Fruit fly (Drosophila melanogaster) whole organism, embryonic: ENCODE measurements around the gene Pif1B.
A peak's percentile ranks its signal among the peaks of the same experiment; 100 is the strongest.

ENCODE experiments used
- CG12219 ChIP-seq: fragments of 200-800 bp; sonication (Bioruptor generic); optimal IDR thresholded peaks from 3 replicates; lab custom pipeline; 2018; ENCODE audit warnings: missing biosample characterization, mild to moderate bottlenecking, missing genetic modification characterization
- CG12769 ChIP-seq: fragments of 200-800 bp; sonication (Bioruptor generic); optimal IDR thresholded peaks from 2 replicates; lab custom pipeline; 2019; ENCODE audit warnings: missing biosample characterization, mild to moderate bottlenecking, missing genetic modification characterization, moderate library complexity
- CG1529 ChIP-seq: fragments of 200-800 bp; sonication (Bioruptor generic); optimal IDR thresholded peaks from 3 replicates; lab custom pipeline; 2018; ENCODE audit warnings: missing biosample characterization, missing genetic modification characterization
- CG15479 ChIP-seq: fragments of 200-800 bp; sonication (Bioruptor generic); optimal IDR thresholded peaks from 3 replicates; lab custom pipeline; 2019; ENCODE audit warnings: missing biosample characterization, mild to moderate bottlenecking, missing genetic modification characterization, moderate library complexity
- CG17612 ChIP-seq: fragments of 200-800 bp; sonication (Bioruptor generic); IDR thresholded peaks from 2 replicates; pipeline ENCODE4 v1.3.6; 2022; ENCODE audit warnings: missing biosample characterization, missing genetic modification characterization
- CG17829 ChIP-seq: fragments of 200-800 bp; optimal IDR thresholded peaks from 2 replicates; lab custom pipeline; 2019; ENCODE audit warnings: missing biosample characterization, mild to moderate bottlenecking, missing genetic modification characterization, moderate library complexity
- CG18619 ChIP-seq: fragments of 200-800 bp; sonication (Bioruptor generic); optimal IDR thresholded peaks from 3 replicates; lab custom pipeline; 2017; ENCODE audit warnings: missing biosample characterization, mild to moderate bottlenecking, missing genetic modification characterization
- CG2116 ChIP-seq: fragments of 200-800 bp; sonication (Bioruptor generic); optimal IDR thresholded peaks from 3 replicates; lab custom pipeline; 2018; ENCODE audit warnings: missing biosample characterization, mild to moderate bottlenecking, missing genetic modification characterization
- CG2678 ChIP-seq: fragments of 200-800 bp; sonication (Bioruptor generic); optimal IDR thresholded peaks from 3 replicates; lab custom pipeline; 2019; ENCODE audit warnings: missing biosample characterization, mild to moderate bottlenecking, missing genetic modification characterization, moderate library complexity
- CG31224 ChIP-seq: fragments of 200-800 bp; sonication (Bioruptor generic); IDR thresholded peaks from 2 replicates; pipeline ENCODE4 v1.3.6; 2022; ENCODE audit warnings: missing biosample characterization, missing genetic modification characterization
- CG3163 ChIP-seq: fragments of 200-800 bp; sonication (Bioruptor generic); optimal IDR thresholded peaks from 3 replicates; lab custom pipeline; 2016; ENCODE audit warnings: missing biosample characterization, missing genetic modification characterization
- CG34224 ChIP-seq: fragments of 200-800 bp; sonication (Bioruptor generic); IDR thresholded peaks from 3 replicates; pipeline ENCODE4 v1.3.6; 2022; ENCODE audit warnings: missing biosample characterization, missing genetic modification characterization; ENCODE audit not compliant: partially characterized antibody
- CG3847 ChIP-seq: fragments of 200-800 bp; sonication (Bioruptor generic); IDR thresholded peaks from 2 replicates; pipeline ENCODE4 v1.3.6; 2022; ENCODE audit warnings: missing biosample characterization, missing genetic modification characterization
- CG43689 ChIP-seq: fragments of 200-800 bp; sonication (Bioruptor generic); IDR thresholded peaks from 2 replicates; pipeline ENCODE4 v1.3.6; 2022; ENCODE audit warnings: missing biosample characterization, missing genetic modification characterization
- CG4404 ChIP-seq: fragments of 200-800 bp; sonication (Bioruptor generic); IDR thresholded peaks from 2 replicates; pipeline ENCODE4 v1.3.6; 2022; ENCODE audit warnings: missing biosample characterization, missing genetic modification characterization
- CG4424 ChIP-seq: fragments of 200-800 bp; sonication (Bioruptor generic); optimal IDR thresholded peaks from 3 replicates; lab custom pipeline; 2016; ENCODE audit warnings: missing biosample characterization, missing genetic modification characterization
- CG4820 ChIP-seq: fragments of 200-800 bp; sonication (Bioruptor generic); optimal IDR thresholded peaks from 3 replicates; lab custom pipeline; 2016; ENCODE audit warnings: missing biosample characterization, missing genetic modification characterization
- CG6689 ChIP-seq: fragments of 200-800 bp; sonication (Bioruptor generic); IDR thresholded peaks from 2 replicates; pipeline ENCODE4 v1.3.6; 2022; ENCODE audit warnings: missing biosample characterization, missing genetic modification characterization
- CG7928 ChIP-seq: fragments of 200-800 bp; sonication (Bioruptor generic); optimal IDR thresholded peaks from 2 replicates; lab custom pipeline; 2017; ENCODE audit warnings: missing biosample characterization, mild to moderate bottlenecking, missing genetic modification characterization
- CG8290 ChIP-seq, 3 experiments: fragments of 200-800 bp; sonication (Bioruptor generic); optimal IDR thresholded peaks; 2 replicates each; lab custom pipeline; 2016 to 2019; ENCODE audit warnings: missing biosample characterization in 3 of 3, missing genetic modification characterization in 3 of 3, mild to moderate bottlenecking in 2 of 3, moderate library complexity in 1 of 3
- CG9932 ChIP-seq: fragments of 200-800 bp; sonication (Bioruptor generic); IDR thresholded peaks from 2 replicates; pipeline ENCODE4 v1.3.6; 2022; ENCODE audit warnings: missing biosample characterization, missing genetic modification characterization
- CHES-1-like ChIP-seq: fragments of 200-800 bp; sonication (Bioruptor generic); optimal IDR thresholded peaks from 2 replicates; lab custom pipeline; 2016; ENCODE audit warnings: missing biosample characterization, missing genetic modification characterization
- Fer3 ChIP-seq: fragments of 200-800 bp; sonication (Bioruptor generic); optimal IDR thresholded peaks from 2 replicates; lab custom pipeline; 2018; ENCODE audit warnings: missing biosample characterization, mild to moderate bottlenecking, missing genetic modification characterization, moderate library complexity
- GATAe ChIP-seq: fragments of 200-800 bp; sonication (Bioruptor generic); conservative IDR thresholded peaks from 2 replicates; pipeline ENCODE4 v1.3.6; 2022; ENCODE audit warnings: missing biosample characterization, missing genetic modification characterization
- Hr3 ChIP-seq: fragments of 200-800 bp; sonication (Bioruptor generic); optimal IDR thresholded peaks from 3 replicates; lab custom pipeline; 2016; ENCODE audit warnings: missing biosample characterization, missing genetic modification characterization
- MBD-R2 ChIP-seq: fragments of 200-800 bp; sonication (Bioruptor generic); IDR thresholded peaks from 2 replicates; pipeline ENCODE4 v1.3.6; 2022; ENCODE audit warnings: missing biosample characterization, missing genetic modification characterization
- MTF-1 ChIP-seq: fragments of 200-800 bp; sonication (Bioruptor generic); optimal IDR thresholded peaks from 2 replicates; lab custom pipeline; 2018; ENCODE audit warnings: missing biosample characterization, mild to moderate bottlenecking, missing genetic modification characterization, borderline replicate concordance
- Meics ChIP-seq: fragments of 200-800 bp; sonication (Bioruptor generic); optimal IDR thresholded peaks from 2 replicates; lab custom pipeline; 2017; ENCODE audit warnings: missing biosample characterization, mild to moderate bottlenecking, missing genetic modification characterization
- Nf-YC ChIP-seq: fragments of 200-800 bp; optimal IDR thresholded peaks from 3 replicates; lab custom pipeline; 2019; ENCODE audit warnings: missing biosample characterization, mild to moderate bottlenecking, missing genetic modification characterization, moderate library complexity
- Xbp1 ChIP-seq: fragments of 200-800 bp; sonication (Bioruptor generic); optimal IDR thresholded peaks from 3 replicates; lab custom pipeline; 2016; ENCODE audit warnings: missing biosample characterization, mild to moderate bottlenecking, missing genetic modification characterization
- cwo ChIP-seq: fragments of 200-800 bp; sonication (Bioruptor generic); optimal IDR thresholded peaks from 3 replicates; lab custom pipeline; 2017; ENCODE audit warnings: missing biosample characterization, missing genetic modification characterization, mild to moderate bottlenecking, moderate library complexity, missing genetic modification reagents
- fd102C ChIP-seq: fragments of 200-800 bp; sonication (Bioruptor generic); optimal IDR thresholded peaks from 2 replicates; lab custom pipeline; 2018; ENCODE audit warnings: missing biosample characterization, mild to moderate bottlenecking, missing genetic modification characterization, moderate library complexity
- fd3F ChIP-seq: fragments of 200-800 bp; sonication (Bioruptor generic); optimal IDR thresholded peaks from 2 replicates; lab custom pipeline; 2018; ENCODE audit warnings: missing biosample characterization, mild to moderate bottlenecking, missing genetic modification characterization, moderate library complexity
- gt ChIP-seq: fragments of 200-800 bp; sonication (Bioruptor generic); IDR thresholded peaks from 2 replicates; pipeline ENCODE4 v1.3.6; 2022; ENCODE audit warnings: missing biosample characterization, missing genetic modification characterization
- h ChIP-seq: fragments of >200 bp; optimal IDR thresholded peaks from 2 replicates; lab custom pipeline; 2017
- ind ChIP-seq: fragments of 200-800 bp; sonication (Bioruptor generic); optimal IDR thresholded peaks from 3 replicates; lab custom pipeline; 2016; ENCODE audit warnings: missing biosample characterization, missing genetic modification characterization
- kni ChIP-seq: fragments of 200-800 bp; sonication (Bioruptor generic); optimal IDR thresholded peaks from 3 replicates; lab custom pipeline; 2017; ENCODE audit warnings: mild to moderate bottlenecking, missing biosample characterization, missing genetic modification reagents, missing genetic modification characterization
- lbe ChIP-seq: fragments of 200-800 bp; sonication (Bioruptor generic); optimal IDR thresholded peaks from 2 replicates; lab custom pipeline; 2016; ENCODE audit warnings: missing biosample characterization, mild to moderate bottlenecking, missing genetic modification characterization
- lmd ChIP-seq: fragments of 200-800 bp; sonication (Bioruptor generic); IDR thresholded peaks from 2 replicates; pipeline ENCODE4 v1.3.6; 2022; ENCODE audit warnings: missing biosample characterization, missing genetic modification characterization
- mam ChIP-seq: fragments of 200-800 bp; sonication (Bioruptor generic); optimal IDR thresholded peaks from 3 replicates; lab custom pipeline; 2016; ENCODE audit warnings: missing biosample characterization, missing genetic modification characterization
- nau ChIP-seq: fragments of 200-800 bp; sonication (Bioruptor generic); optimal IDR thresholded peaks from 3 replicates; lab custom pipeline; 2017; ENCODE audit warnings: missing biosample characterization, mild to moderate bottlenecking, missing genetic modification characterization, missing genetic modification reagents
- prd ChIP-seq, 3 experiments: fragments of >200 bp in 2 of 3; fragments of 200-800 bp in 1 of 3; sonication (Bioruptor generic) in 1 of 3; optimal IDR thresholded peaks in 2 of 3; IDR thresholded peaks in 1 of 3; 2 replicates in 2 of 3; 3 replicates in 1 of 3; pipeline versions ENCODE4 v1.3.6 to Lab custom; 2017 to 2022; ENCODE audit warnings: missing biosample characterization in 1 of 3, missing genetic modification characterization in 1 of 3
- salm ChIP-seq: fragments of 200-800 bp; sonication (Bioruptor generic); optimal IDR thresholded peaks from 2 replicates; lab custom pipeline; 2018; ENCODE audit warnings: missing biosample characterization, mild to moderate bottlenecking, missing genetic modification characterization
- seq ChIP-seq: fragments of 200-800 bp; sonication (Bioruptor generic); IDR thresholded peaks from 2 replicates; pipeline ENCODE4 v1.3.6; 2022; ENCODE audit warnings: missing biosample characterization, missing genetic modification characterization
- slbo ChIP-seq: fragments of 200-800 bp; sonication (Bioruptor generic); IDR thresholded peaks from 2 replicates; pipeline ENCODE4 v1.3.6; 2022; ENCODE audit warnings: missing biosample characterization, missing genetic modification characterization
- sob ChIP-seq: fragments of 200-800 bp; sonication (Bioruptor generic); IDR thresholded peaks from 2 replicates; pipeline ENCODE4 v1.3.6; 2022; ENCODE audit warnings: missing biosample characterization, missing genetic modification characterization
- tna ChIP-seq: fragments of 200-800 bp; sonication (Bioruptor generic); IDR thresholded peaks from 2 replicates; pipeline ENCODE4 v1.3.6; 2022; ENCODE audit warnings: missing biosample characterization, missing genetic modification characterization; ENCODE audit not compliant: partially characterized antibody
- toy ChIP-seq: fragments of 200-800 bp; sonication (Bioruptor generic); IDR thresholded peaks from 2 replicates; pipeline ENCODE4 v1.3.6; 2022; ENCODE audit warnings: missing biosample characterization, missing genetic modification characterization
- trem ChIP-seq: fragments of 200-800 bp; optimal IDR thresholded peaks from 3 replicates; lab custom pipeline; 2019; ENCODE audit warnings: missing biosample characterization, mild to moderate bottlenecking, missing genetic modification characterization, moderate library complexity
- zf30C ChIP-seq: fragments of 200-800 bp; sonication (Bioruptor generic); optimal IDR thresholded peaks from 3 replicates; lab custom pipeline; 2018; ENCODE audit warnings: missing biosample characterization, mild to moderate bottlenecking, missing genetic modification characterization

Gene Pif1B

DNA sequence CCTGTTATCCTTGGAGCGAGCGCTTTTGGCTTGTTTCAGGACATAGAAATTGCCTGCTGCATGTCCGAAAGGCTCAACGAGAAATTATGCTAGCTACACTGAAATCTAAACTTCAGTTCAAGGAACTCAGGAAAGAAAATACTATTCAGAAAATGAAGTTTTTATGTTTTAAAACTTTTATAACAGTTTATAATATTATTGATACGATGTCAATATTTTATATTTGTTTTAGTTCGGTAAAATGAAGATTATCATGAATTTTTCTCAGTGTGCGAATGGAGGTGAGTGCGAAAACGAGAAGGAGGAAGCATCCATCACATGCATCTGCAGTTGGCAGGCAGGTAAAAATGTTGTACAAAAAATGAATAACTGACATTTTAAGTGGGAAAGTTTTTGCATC is 54.6 kb downstream of the Pif1B start (continued):
- TF ChIP-seq CG2678 (peak; percentile 66), Nf-YC (tag; lab: Kevin White, UChicago) (no peak), mam (no peak), MTF-1 (GFP tag; lab: Kevin White, UChicago) (peak; percentile 47), MBD-R2 (GFP tag; lab: Robert Waterston, UW) (peak; percentile 15; the same call in 1 of the 2 replicates), CG8290 (GFP tag; optimal IDR thresholded peaks at IDR 0.05; lab: Kevin White, UChicago) (peak; percentile 54), CG8290 (tag; optimal IDR thresholded peaks at IDR 0.05; lab: Kevin White, UChicago) (no peak), CG34224 (GFP tag; lab: Robert Waterston, UW) (no peak), prd (optimal IDR thresholded peaks at IDR 0.05; lab: Kevin White, UChicago) (no peak), prd (GFP tag; IDR thresholded peaks at IDR 0.05; lab: Robert Waterston, UW) (peak; percentile 88), seq (peak; percentile 57), tna (no peak), CG12769 (tag; lab: Kevin White, UChicago) (peak; percentile 7), CHES-1-like (GFP tag; lab: Kevin White, UChicago) (no peak), CG18619 (peak; percentile 20), CG17612 (GFP tag; lab: Robert Waterston, UW) (no peak), gt (GFP tag; lab: Robert Waterston, UW) (no peak), CG4424 (GFP tag; lab: Kevin White, UChicago) (peak; percentile 59), CG15479 (GFP tag; lab: Kevin White, UChicago) (peak; percentile 24), h (no peak), Meics (GFP tag; lab: Kevin White, UChicago) (peak; percentile 46), CG31224 (GFP tag; lab: Robert Waterston, UW) (peak; percentile 47; the same call in 1 of the 2 replicates), CG4820 (GFP tag; lab: Kevin White, UChicago) (peak; percentile 65), CG9932 (GFP tag; lab: Robert Waterston, UW) (peak; percentile 36; the same call in 1 of the 2 replicates), fd3F (peak; percentile 8), CG17829 (tag; lab: Kevin White, UChicago) (peak; percentile 78), ind (GFP tag; lab: Kevin White, UChicago) (peak; percentile 54), zf30C (peak; percentile 24), fd102C (GFP tag; lab: Kevin White, UChicago) (peak; percentile 25), trem (peak; percentile 65), sob (GFP tag; lab: Robert Waterston, UW) (peak; percentile 55; the same call in 1 of the 2 replicates), GATAe (no peak), Fer3 (tag; lab: Kevin White, UChicago) (peak; percentile 31), CG3163 (GFP tag; lab: Kevin White, UChicago) (no peak), cwo (GFP tag; lab: Kevin White, UChicago) (peak; percentile 23), Xbp1 (peak; percentile 66), lmd (GFP tag; lab: Robert Waterston, UW) (peak; percentile 59), CG12219 (GFP tag; lab: Kevin White, UChicago) (peak; percentile 15), CG7928 (GFP tag; lab: Kevin White, UChicago) (no peak), Hr3 (peak; percentile 49), kni (no peak), nau (no peak), slbo (peak; percentile 54; the same call in 1 of the 2 replicates), CG6689 (peak; percentile 63), salm (peak; percentile 51), toy (GFP tag; lab: Robert Waterston, UW) (no peak), CG2116 (GFP tag; lab: Kevin White, UChicago) (peak; percentile 13), lbe (GFP tag; lab: Kevin White, UChicago) (no peak), CG1529 (GFP tag; lab: Kevin White, UChicago) (peak; percentile 61), CG4404 (GFP tag; lab: Robert Waterston, UW) (peak; percentile 52), CG3847 (no peak), CG43689 (GFP tag; lab: Robert Waterston, UW) (0 out of 2 replicates have a peak, but pooled peaks have one; percentile 34)
